Worm (Caenorhabditis elegans) whole organism, L1 larva: Measurements from ENCODE around the gene Y77E11A.8.

Source experiments
- ets-5 ChIP-seq: fragments of 200-800 bp; sonication (Bioruptor generic); IDR thresholded peaks from 2 replicates; pipeline ENCODE4 v1.3.6; 2022; ENCODE audit warnings: missing genetic modification characterization, missing compliant biosample characterization
- pqm-1 ChIP-seq: sonication (generic microtip); optimal IDR thresholded peaks from 3 replicates; lab custom pipeline; 2017; ENCODE audit warnings: missing biosample characterization, missing genetic modification characterization
- skn-1 ChIP-seq: fragments of 150-350 bp; optimal IDR thresholded peaks from 2 replicates; lab custom pipeline; 2014; ENCODE audit warnings: missing biosample characterization, missing genetic modification characterization

ce11 chrIV:1405780-1406179 is 19.1 kb downstream of the Y77E11A.8 start:
- TF ChIP-seq ets-5 (no peak), pqm-1 (tag; lab: Kevin White, UChicago) (no peak), skn-1 (tag; lab: Kevin White, UChicago) (no peak)
